Worm (Caenorhabditis elegans): ENCODE measurements around the gene ZK250.2.

ce11 chrII:1946427-1946826 is 2.1 kb upstream of the ZK250.2 start, which contains the start of gene math-48:
- TF ChIP-seq nhr-11 (tag; optimal IDR thresholded peaks at IDR 0.05) (no peak), pqm-1 (tag; optimal IDR thresholded peaks at IDR 0.05) (no peak), lsy-12 (tag; optimal IDR thresholded peaks at IDR 0.05) (no peak), nhr-237 (tag; optimal IDR thresholded peaks at IDR 0.05) (no peak), ama-1 (optimal IDR thresholded peaks at IDR 0.05) (no peak), ZK546.5 (tag; optimal IDR thresholded peaks at IDR 0.05) (no peak), mdl-1 (tag; optimal IDR thresholded peaks at IDR 0.05) (no peak), lin-39 (tag; optimal IDR thresholded peaks at IDR 0.05) (no peak), snpc-4 (tag; optimal IDR thresholded peaks at IDR 0.05) (no peak), unc-62 (GFP tag; optimal IDR thresholded peaks at IDR 0.05) (no peak), unc-39 (tag; optimal IDR thresholded peaks at IDR 0.05) (no peak), lin-15B (tag; optimal IDR thresholded peaks at IDR 0.05) (no peak), aly-2 (tag; optimal IDR thresholded peaks at IDR 0.05) (no peak), nhr-77 (tag; optimal IDR thresholded peaks at IDR 0.05) (no peak)

All from whole organism, L3 larva.